Fruit fly (Drosophila melanogaster): ENCODE results near the gene CG13771.
A peak's percentile ranks its signal among the peaks of the same experiment; 100 is the strongest.

Gene CG13771

DNA sequence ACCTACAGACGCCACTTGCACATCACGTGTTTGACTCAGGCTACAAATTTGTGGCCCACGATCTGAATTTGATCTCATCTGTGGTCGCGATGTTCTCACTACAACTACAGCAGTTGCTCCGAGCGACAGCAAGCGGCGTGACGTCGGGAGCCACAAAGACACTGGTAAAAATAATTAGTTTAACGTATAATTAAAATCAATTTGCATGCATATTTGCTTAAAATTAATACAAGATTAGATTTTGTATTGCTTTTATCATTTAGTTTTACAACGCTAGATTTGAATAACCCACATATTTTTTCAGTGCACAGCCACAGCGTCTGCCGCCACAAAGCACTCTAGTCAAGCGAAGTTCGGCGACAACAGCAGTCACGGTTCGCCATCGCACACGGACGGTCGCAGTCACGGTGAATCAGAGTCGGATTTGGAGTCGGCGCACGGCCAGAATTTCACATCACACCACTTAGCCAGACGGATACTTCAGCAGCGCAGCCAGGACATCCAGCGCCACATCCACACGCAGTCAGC, 50.9 kb downstream of the CG13771 start (continued):
- TF ChIP-seq Bdp1 (GFP tag; optimal IDR thresholded peaks at IDR 0.05) (peak; percentile 98), CG10959 (GFP tag; IDR thresholded peaks at IDR 0.05) (peak; percentile 100), slp2 (GFP tag; optimal IDR thresholded peaks at IDR 0.05) (peak; percentile 100), Tbp (GFP tag; optimal IDR thresholded peaks at IDR 0.05) (no peak), dimm (GFP tag; IDR thresholded peaks at IDR 0.05) (peak; percentile 100), lilli (GFP tag; optimal IDR thresholded peaks at IDR 0.05) (peak; percentile 100), sima (GFP tag; optimal IDR thresholded peaks at IDR 0.05) (peak; percentile 100), CG10543 (GFP tag; optimal IDR thresholded peaks at IDR 0.05) (peak; percentile 100), Dll (GFP tag; IDR thresholded peaks at IDR 0.05; ENCODE audit: partially characterized antibody) (no peak), bcd (GFP tag; optimal IDR thresholded peaks at IDR 0.05) (peak; percentile 100), repo (GFP tag; optimal IDR thresholded peaks at IDR 0.05) (peak; percentile 100), fru (optimal IDR thresholded peaks at IDR 0.05) (no peak), zen (tag; optimal IDR thresholded peaks at IDR 0.05) (peak; percentile 100), HLH3B (GFP tag; IDR thresholded peaks at IDR 0.05) (peak; percentile 100), zf30C (GFP tag; optimal IDR thresholded peaks at IDR 0.05) (peak; percentile 100), tll (GFP tag; optimal IDR thresholded peaks at IDR 0.05) (peak in 1 of 2 experiments; percentile 93), croc (GFP tag; conservative IDR thresholded peaks at IDR 0.05) (peak; percentile 100), chm (GFP tag; IDR thresholded peaks at IDR 0.05) (peak; percentile 100), CG12236 (GFP tag; optimal IDR thresholded peaks at IDR 0.05) (peak; percentile 100), CG1233 (GFP tag; optimal IDR thresholded peaks at IDR 0.05) (peak; percentile 100), ac (GFP tag; optimal IDR thresholded peaks at IDR 0.05) (peak; percentile 100), Hr3 (GFP tag; optimal IDR thresholded peaks at IDR 0.05) (peak; percentile 100), emc (GFP tag; optimal IDR thresholded peaks at IDR 0.05) (peak; percentile 100), Dad (GFP tag; optimal IDR thresholded peaks at IDR 0.05) (peak; percentile 100), gro (GFP tag; optimal IDR thresholded peaks at IDR 0.05) (peak; percentile 100), CG34224 (GFP tag; IDR thresholded peaks at IDR 0.05; ENCODE audit: partially characterized antibody) (peak; percentile 33; the same call in 2 of the 3 replicates), CG12942 (GFP tag; optimal IDR thresholded peaks at IDR 0.05) (peak; percentile 100), dm (GFP tag; optimal IDR thresholded peaks at IDR 0.05) (peak; percentile 100), Oaz (GFP tag; IDR thresholded peaks at IDR 0.05) (peak; percentile 100), CG10431 (GFP tag; optimal IDR thresholded peaks at IDR 0.05) (peak; percentile 99), CG12219 (GFP tag; optimal IDR thresholded peaks at IDR 0.05) (peak; percentile 100), Awh (GFP tag; IDR thresholded peaks at IDR 0.05) (peak; percentile 100), CG17912 (GFP tag; optimal IDR thresholded peaks at IDR 0.05) (peak; percentile 100), mirr (GFP tag; optimal IDR thresholded peaks at IDR 0.05) (peak; percentile 100), CG14050 (GFP tag; IDR thresholded peaks at IDR 0.05) (peak; percentile 100), crol (GFP tag; IDR thresholded peaks at IDR 0.05) (peak; percentile 94), tgo (GFP tag; IDR thresholded peaks at IDR 0.05) (peak; percentile 100), zen2 (GFP tag; IDR thresholded peaks at IDR 0.05; ENCODE audit: partially characterized antibody) (no peak), Dip2 (GFP tag; IDR thresholded peaks at IDR 0.05) (peak; percentile 88), HLH4C (GFP tag; IDR thresholded peaks at IDR 0.05; ENCODE audit: partially characterized antibody) (no peak; the same call in 2 of the 3 replicates), dpn (GFP tag; optimal IDR thresholded peaks at IDR 0.05) (peak; percentile 100), CG11723 (GFP tag; optimal IDR thresholded peaks at IDR 0.05) (peak; percentile 100), eve (GFP tag; optimal IDR thresholded peaks at IDR 0.05) (peak; percentile 43 to 100), knrl (GFP tag; IDR thresholded peaks at IDR 0.05; ENCODE audit: partially characterized antibody) (peak; percentile 59; the same call in 2 of the 3 replicates), Asciz (GFP tag; optimal IDR thresholded peaks at IDR 0.05) (peak; percentile 100), Gsc (GFP tag; IDR thresholded peaks at IDR 0.05) (peak; percentile 99), crp (GFP tag; optimal IDR thresholded peaks at IDR 0.05) (peak; percentile 31 to 86), ERR (GFP tag; optimal IDR thresholded peaks at IDR 0.05) (peak; percentile 100), caup (GFP tag; optimal IDR thresholded peaks at IDR 0.05; ENCODE audit: severe bottlenecking) (peak; percentile 100), bab2 (GFP tag; optimal IDR thresholded peaks at IDR 0.05) (peak; percentile 100)
